Worm (Caenorhabditis elegans): Measurements from ENCODE around the gene cyp-14A4.

DNA sequence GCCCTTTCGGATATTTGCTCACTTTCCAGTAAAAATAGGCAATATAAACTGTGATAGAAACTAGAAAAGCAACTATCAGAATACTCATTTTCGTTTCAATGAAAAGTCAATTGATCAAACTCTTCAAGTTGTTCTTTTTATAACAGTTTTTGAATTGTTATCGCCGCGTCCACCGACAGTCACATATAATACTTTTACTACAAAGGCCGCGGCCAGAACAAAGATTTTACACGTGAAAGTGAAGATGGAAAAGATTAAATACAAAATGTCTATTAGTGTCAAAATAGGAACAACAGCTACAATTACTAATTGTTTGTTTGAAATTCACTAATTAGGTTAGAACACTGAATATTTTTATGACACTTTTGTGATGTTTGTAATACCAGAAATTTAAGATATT is 14.4 kb downstream of the cyp-14A4 start, which contains the start of gene cyp-14A2:
- TF ChIP-seq pha-4 (tag; optimal IDR thresholded peaks at IDR 0.05) (no peak), ces-1 (GFP tag; optimal IDR thresholded peaks at IDR 0.05) (no peak), elt-3 (tag; optimal IDR thresholded peaks at IDR 0.05) (no peak), mab-5 (tag; optimal IDR thresholded peaks at IDR 0.05) (no peak), nhr-237 (tag; optimal IDR thresholded peaks at IDR 0.05) (no peak), nhr-12 (tag; optimal IDR thresholded peaks at IDR 0.05) (no peak), nhr-28 (tag; optimal IDR thresholded peaks at IDR 0.05) (no peak)
